Worm (Caenorhabditis elegans) whole organism, L1 larva: ENCODE data around the gene F13E9.11.

Experiments
- C16A3.4 ChIP-seq: fragments of 150-350 bp; optimal IDR thresholded peaks from 2 replicates; lab custom pipeline; 2014; ENCODE audit warnings: missing biosample characterization, missing genetic modification characterization
- C34B4.2 ChIP-seq: sonication (generic microtip); optimal IDR thresholded peaks from 2 replicates; lab custom pipeline; 2017; ENCODE audit warnings: mild to moderate bottlenecking, missing genetic modification characterization, missing compliant biosample characterization
- F16B12.6 ChIP-seq: fragments of 150-350 bp; optimal IDR thresholded peaks from 2 replicates; lab custom pipeline; 2014; ENCODE audit warnings: missing biosample characterization, missing genetic modification characterization
- Y116A8C.19 ChIP-seq: sonication (generic microtip); optimal IDR thresholded peaks from 2 replicates; lab custom pipeline; 2016; ENCODE audit warnings: missing compliant biosample characterization, missing genetic modification characterization, borderline replicate concordance
- aha-1 ChIP-seq: fragments of 150-350 bp; optimal IDR thresholded peaks from 2 replicates; lab custom pipeline; 2014; ENCODE audit warnings: missing biosample characterization, missing genetic modification characterization
- aly-2 ChIP-seq: fragments of 150-350 bp; optimal IDR thresholded peaks from 2 replicates; lab custom pipeline; 2014; ENCODE audit warnings: missing biosample characterization, missing genetic modification characterization
- ama-1 ChIP-seq: fragments of 150-350 bp; optimal IDR thresholded peaks from 2 replicates; lab custom pipeline; 2014
- ceh-63 ChIP-seq: fragments of 200-800 bp; sonication (Bioruptor generic); optimal IDR thresholded peaks from 2 replicates; lab custom pipeline; 2018; ENCODE audit warnings: mild to moderate bottlenecking, missing genetic modification characterization, missing compliant biosample characterization
- ceh-8 ChIP-seq: fragments of 200-800 bp; sonication (Bioruptor generic); optimal IDR thresholded peaks from 2 replicates; lab custom pipeline; 2018; ENCODE audit warnings: mild to moderate bottlenecking, missing genetic modification characterization, moderate library complexity, missing compliant biosample characterization
- ceh-88 ChIP-seq: fragments of 200-800 bp; sonication (Bioruptor generic); IDR thresholded peaks from 2 replicates; pipeline ENCODE4 v1.3.6; 2022; ENCODE audit warnings: missing genetic modification characterization, missing compliant biosample characterization
- ceh-90 ChIP-seq: sonication (generic microtip); optimal IDR thresholded peaks from 2 replicates; lab custom pipeline; 2016; ENCODE audit warnings: missing genetic modification characterization, missing compliant biosample characterization
- dpl-1 ChIP-seq, 3 experiments: fragments of 150-350 bp in 2 of 3; sonication (generic microtip) in 1 of 3; optimal IDR thresholded peaks; 2 replicates each; lab custom pipeline; 2014 to 2017; ENCODE audit warnings: missing biosample characterization in 3 of 3, missing genetic modification characterization in 3 of 3, missing genetic modification reagents in 3 of 3
- dsc-1 ChIP-seq: sonication (generic microtip); optimal IDR thresholded peaks from 2 replicates; lab custom pipeline; 2016; ENCODE audit warnings: mild to moderate bottlenecking, missing genetic modification characterization, missing compliant biosample characterization
- efl-1 ChIP-seq, 4 experiments: fragments of 150-350 bp; optimal IDR thresholded peaks in 3 of 4; peaks in 1 of 4; 1 replicate in 1 of 4; 2 replicates in 3 of 4; lab custom pipeline; 2014; ENCODE audit warnings: missing biosample characterization in 2 of 4, missing genetic modification characterization in 2 of 4, missing genetic modification reagents in 2 of 4
- egl-13 ChIP-seq: sonication (generic microtip); optimal IDR thresholded peaks from 2 replicates; lab custom pipeline; 2016; ENCODE audit warnings: missing genotype, missing genetic modification reagents, missing genetic modification characterization, missing compliant biosample characterization
- egl-27 ChIP-seq, 2 experiments: fragments of 150-350 bp in 1 of 2; sonication (generic microtip); optimal IDR thresholded peaks; 3 replicates each; lab custom pipeline; 2017 to 2018; ENCODE audit warnings: missing biosample characterization in 2 of 2, missing genetic modification characterization in 2 of 2, missing genetic modification reagents in 2 of 2
- elt-3 ChIP-seq, 6 experiments: fragments of 150-350 bp in 1 of 6; sonication (generic microtip); optimal IDR thresholded peaks; 2 replicates each; lab custom pipeline; 2017 to 2018; ENCODE audit warnings: missing biosample characterization in 6 of 6, missing genetic modification characterization in 6 of 6, inconsistent platforms in 1 of 6
- fkh-4 ChIP-seq: sonication (generic microtip); optimal IDR thresholded peaks from 2 replicates; lab custom pipeline; 2016; ENCODE audit warnings: missing compliant biosample characterization, missing genetic modification characterization, borderline replicate concordance
- fos-1 ChIP-seq: fragments of 150-350 bp; optimal IDR thresholded peaks from 2 replicates; lab custom pipeline; 2014; ENCODE audit warnings: missing biosample characterization, missing genetic modification characterization
- grh-1 ChIP-seq: fragments of 200-800 bp; sonication (Bioruptor generic); IDR thresholded peaks from 2 replicates; pipeline ENCODE4 v1.3.6; 2022; ENCODE audit warnings: missing genetic modification reagents, missing genetic modification characterization, missing compliant biosample characterization
- hlh-4 ChIP-seq: sonication (generic microtip); optimal IDR thresholded peaks from 2 replicates; lab custom pipeline; 2016; ENCODE audit warnings: mild to moderate bottlenecking, missing genetic modification characterization, missing compliant biosample characterization
- hpl-2 ChIP-seq: fragments of 150-350 bp; optimal IDR thresholded peaks from 2 replicates; lab custom pipeline; 2014; ENCODE audit warnings: missing biosample characterization, missing genetic modification reagents, missing genetic modification characterization
- jun-1 ChIP-seq: fragments of 150-350 bp; optimal IDR thresholded peaks from 2 replicates; lab custom pipeline; 2014; ENCODE audit warnings: missing biosample characterization, missing genetic modification reagents, missing genetic modification characterization
- lin-13 ChIP-seq: fragments of 150-350 bp; optimal IDR thresholded peaks from 2 replicates; lab custom pipeline; 2014; ENCODE audit warnings: missing biosample characterization, missing genetic modification reagents, missing genetic modification characterization
- lin-35 ChIP-seq, 2 experiments: fragments of 150-350 bp; optimal IDR thresholded peaks; 2 replicates each; lab custom pipeline; 2014; ENCODE audit warnings: missing biosample characterization in 2 of 2, missing genetic modification characterization in 2 of 2, missing genetic modification reagents in 2 of 2
- mab-9 ChIP-seq: fragments of 200-800 bp; sonication (Bioruptor generic); IDR thresholded peaks from 2 replicates; pipeline ENCODE4 v1.3.6; 2022; ENCODE audit warnings: missing genetic modification reagents, missing genetic modification characterization, missing compliant biosample characterization
- nhr-11 ChIP-seq: fragments of 150-350 bp; optimal IDR thresholded peaks from 2 replicates; lab custom pipeline; 2014; ENCODE audit warnings: missing biosample characterization, missing genetic modification characterization
- nhr-19 ChIP-seq: fragments of 200-800 bp; sonication (Bioruptor generic); conservative IDR thresholded peaks from 2 replicates; pipeline ENCODE4 v1.3.6; 2022; ENCODE audit warnings: missing genetic modification characterization, missing compliant biosample characterization
- nhr-237 ChIP-seq: fragments of 150-350 bp; optimal IDR thresholded peaks from 2 replicates; lab custom pipeline; 2014; ENCODE audit warnings: missing biosample characterization, missing genetic modification characterization
- nhr-28 ChIP-seq: fragments of 150-350 bp; optimal IDR thresholded peaks from 2 replicates; lab custom pipeline; 2014; ENCODE audit warnings: missing biosample characterization, missing genetic modification characterization
- nhr-76 ChIP-seq: sonication (generic microtip); optimal IDR thresholded peaks from 2 replicates; lab custom pipeline; 2017; ENCODE audit warnings: missing biosample characterization, missing genetic modification characterization
- nhr-84 ChIP-seq: sonication (generic microtip); optimal IDR thresholded peaks from 2 replicates; lab custom pipeline; 2017; ENCODE audit warnings: missing biosample characterization, missing genetic modification characterization
- nhr-85 ChIP-seq: sonication (generic microtip); peaks from one replicate; lab custom pipeline; 2016; ENCODE audit warnings: missing genetic modification characterization, inconsistent platforms, missing compliant biosample characterization
- pqm-1 ChIP-seq: sonication (generic microtip); optimal IDR thresholded peaks from 3 replicates; lab custom pipeline; 2017; ENCODE audit warnings: missing biosample characterization, missing genetic modification characterization
- rnt-1 ChIP-seq: sonication (generic microtip); optimal IDR thresholded peaks from 2 replicates; lab custom pipeline; 2016; ENCODE audit warnings: mild to moderate bottlenecking, missing genetic modification characterization, moderate library complexity, missing compliant biosample characterization
- snpc-4 ChIP-seq: fragments of 150-350 bp; optimal IDR thresholded peaks from 2 replicates; lab custom pipeline; 2014; ENCODE audit warnings: missing biosample characterization, missing genetic modification characterization
- sptf-1 ChIP-seq: fragments of 150-350 bp; optimal IDR thresholded peaks from 2 replicates; lab custom pipeline; 2014; ENCODE audit warnings: missing biosample characterization, missing genetic modification characterization
- sup-37 ChIP-seq: fragments of 200-800 bp; sonication (Bioruptor generic); optimal IDR thresholded peaks from 2 replicates; lab custom pipeline; 2018; ENCODE audit warnings: mild to moderate bottlenecking, missing genetic modification characterization, missing compliant biosample characterization
- unc-98 ChIP-seq: fragments of 200-800 bp; sonication (Bioruptor generic); IDR thresholded peaks from 2 replicates; pipeline ENCODE4 v1.3.6; 2022; ENCODE audit warnings: missing genetic modification characterization, missing compliant biosample characterization
- zag-1 ChIP-seq: fragments of 150-350 bp; optimal IDR thresholded peaks from 2 replicates; lab custom pipeline; 2014; ENCODE audit warnings: missing biosample characterization, missing genetic modification characterization
- zip-4 ChIP-seq: fragments of 200-800 bp; sonication (Bioruptor generic); optimal IDR thresholded peaks from 2 replicates; lab custom pipeline; 2018; ENCODE audit warnings: mild to moderate bottlenecking, missing genetic modification characterization, moderate library complexity, missing compliant biosample characterization
- ztf-11 ChIP-seq, 2 experiments: sonication (generic microtip); optimal IDR thresholded peaks; 2 replicates each; lab custom pipeline; 2016 to 2017; ENCODE audit warnings: missing genetic modification characterization in 2 of 2, missing biosample characterization in 1 of 2, missing compliant biosample characterization in 1 of 2
- ztf-4 ChIP-seq: fragments of 150-350 bp; optimal IDR thresholded peaks from 2 replicates; lab custom pipeline; 2014; ENCODE audit warnings: missing biosample characterization, missing genetic modification characterization

The F13E9.11 gene

ce11 chrIV:10899091-10899490 lies 30.2 kb upstream of the F13E9.11 start, which contains the start of the genes F13E9.9 and F13E9.19:
Gene F13E9.9, minus strand, starts transcription at chrIV:10899191.
Gene F13E9.19, plus strand, starts transcription at chrIV:10899406.
- TF ChIP-seq ama-1 (lab: Kevin White, UChicago): no peak
- no peak for TF ChIP-seq nhr-76 (tag; lab: Kevin White, UChicago)
- TF ChIP-seq rnt-1 (tag; lab: Kevin White, UChicago): no peak
- no peak for TF ChIP-seq F16B12.6 (tag; lab: Kevin White, UChicago)
- TF ChIP-seq fkh-4 (tag; lab: Kevin White, UChicago): no peak
- TF ChIP-seq fos-1: no peak
- no peak for TF ChIP-seq ceh-88 (GFP tag; lab: Robert Waterston, UW)
- TF ChIP-seq nhr-85 (tag; lab: Kevin White, UChicago): no peak
- TF ChIP-seq unc-98: no peak
- no peak for TF ChIP-seq sptf-1 (tag; lab: Kevin White, UChicago)

ce11 chrIV:10898160-10898559 lies 29.2 kb upstream of the F13E9.11 start:
- no peak for TF ChIP-seq ztf-11 (tag; optimal IDR thresholded peaks at IDR 0.05; lab: Kevin White, UChicago)
- TF ChIP-seq nhr-19 (GFP tag; lab: Robert Waterston, UW): no peak
- TF ChIP-seq ztf-4: no peak
- no peak for TF ChIP-seq ceh-90 (tag; lab: Kevin White, UChicago)
- no peak for TF ChIP-seq ceh-8 (GFP tag; lab: Kevin White, UChicago)

- no peak for TF ChIP-seq nhr-11 (tag; lab: Kevin White, UChicago)
- no peak for TF ChIP-seq efl-1 (optimal IDR thresholded peaks at IDR 0.05; lab: Kevin White, UChicago)
- no peak for TF ChIP-seq efl-1 (GFP tag; optimal IDR thresholded peaks at IDR 0.05 in 1 of 2; lab: Kevin White, UChicago)
- TF ChIP-seq C34B4.2 (tag; lab: Kevin White, UChicago): no peak
- no peak for TF ChIP-seq lin-35 (GFP tag; optimal IDR thresholded peaks at IDR 0.05; lab: Kevin White, UChicago)
- no peak for TF ChIP-seq mab-9 (GFP tag; lab: Robert Waterston, UW)
- no peak for TF ChIP-seq nhr-237 (tag; lab: Kevin White, UChicago)
- no peak for TF ChIP-seq C16A3.4 (tag; lab: Kevin White, UChicago)
- no peak for TF ChIP-seq dsc-1 (tag; lab: Kevin White, UChicago)
- TF ChIP-seq hpl-2 (GFP tag; lab: Kevin White, UChicago): no peak
- no peak for TF ChIP-seq aly-2
- no peak for TF ChIP-seq dpl-1 (GFP tag; optimal IDR thresholded peaks at IDR 0.05; lab: Kevin White, UChicago)
- no peak for TF ChIP-seq nhr-84 (tag; lab: Kevin White, UChicago)
- TF ChIP-seq snpc-4 (tag; lab: Kevin White, UChicago): no peak
- no peak for TF ChIP-seq egl-13
- TF ChIP-seq pqm-1: no peak
- no peak for TF ChIP-seq jun-1
- TF ChIP-seq unc-98: no peak
- no peak for TF ChIP-seq aha-1 (tag; lab: Kevin White, UChicago)
- no peak for TF ChIP-seq grh-1
Measured at ce11 chrIV:10896512-10896911, 27.6 kb upstream of the F13E9.11 start, which contains the start of gene srlf-13. Gene srlf-13, minus strand, starts transcription at chrIV:10896612.

ce11 chrIV:10894255-10894654 lies 25.3 kb upstream of the F13E9.11 start, which contains the start of gene srlf-14:
Gene srlf-14, minus strand, starts transcription at chrIV:10894355.
- TF ChIP-seq zip-4 (GFP tag; lab: Kevin White, UChicago) (no peak), lin-13 (no peak), Y116A8C.19 (tag; lab: Kevin White, UChicago) (no peak), ceh-63 (GFP tag; lab: Kevin White, UChicago) (no peak), egl-27 (tag; optimal IDR thresholded peaks at IDR 0.05; lab: Kevin White, UChicago) (no peak), zag-1 (tag; lab: Kevin White, UChicago) (no peak), mab-9 (GFP tag; lab: Robert Waterston, UW) (no peak), dpl-1 (GFP tag; optimal IDR thresholded peaks at IDR 0.05; lab: Kevin White, UChicago) (no peak), aha-1 (tag; lab: Kevin White, UChicago) (no peak), pqm-1 (no peak), nhr-28 (no peak), elt-3 (tag; optimal IDR thresholded peaks at IDR 0.05; lab: Kevin White, UChicago) (no peak), hlh-4 (tag; lab: Kevin White, UChicago) (no peak), sup-37 (GFP tag; lab: Kevin White, UChicago) (no peak)
- TF ChIP-seq, all 84 proteins: peak for 0
